Fruit fly (Drosophila melanogaster): ENCODE results near the gene Rpt5.

Rpt5 gene

dm6 chr3R:23789584-23789983 lies 36.9 kb downstream of the Rpt5 start:
- TF ChIP-seq h (optimal IDR thresholded peaks at IDR 0.05) (no peak), Sin3A (optimal IDR thresholded peaks at IDR 0.05) (no peak)

- TF ChIP-seq psq (optimal IDR thresholded peaks at IDR 0.05): no peak
- no peak for TF ChIP-seq Sin3A (optimal IDR thresholded peaks at IDR 0.05)
- no peak for TF ChIP-seq Myc (optimal IDR thresholded peaks at IDR 0.05)
- no peak for TF ChIP-seq h (optimal IDR thresholded peaks at IDR 0.05)
- no peak for TF ChIP-seq ttk (optimal IDR thresholded peaks at IDR 0.05)
- no peak for TF ChIP-seq insv (optimal IDR thresholded peaks at IDR 0.05)
Measured at dm6 chr3R:23790483-23791175, 38.0 kb downstream of the Rpt5 start.

- TF ChIP-seq Myc (optimal IDR thresholded peaks at IDR 0.05): no peak
- TF ChIP-seq ttk (optimal IDR thresholded peaks at IDR 0.05): no peak
- no peak for TF ChIP-seq h (optimal IDR thresholded peaks at IDR 0.05)
- TF ChIP-seq psq (optimal IDR thresholded peaks at IDR 0.05): no peak
- TF ChIP-seq Sin3A (optimal IDR thresholded peaks at IDR 0.05): no peak
- no peak for TF ChIP-seq insv (optimal IDR thresholded peaks at IDR 0.05)
Measured at dm6 chr3R:23791491-23791890, 38.8 kb downstream of the Rpt5 start.

dm6 chr3R:23803668-23804067 lies 51.0 kb downstream of the Rpt5 start, which contains the start of gene CG34355:
CG34355 (plus strand) TSS chr3R:23803859.
- no peak for TF ChIP-seq Sin3A (optimal IDR thresholded peaks at IDR 0.05)
